Worm (Caenorhabditis elegans): ENCODE measurements around the gene srlf-22.

- TF ChIP-seq sem-4 (tag; optimal IDR thresholded peaks at IDR 0.05) (no peak), elt-3 (tag; optimal IDR thresholded peaks at IDR 0.05) (no peak), lin-13 (GFP tag; optimal IDR thresholded peaks at IDR 0.05) (no peak), nhr-77 (tag; optimal IDR thresholded peaks at IDR 0.05) (no peak), nhr-11 (tag; optimal IDR thresholded peaks at IDR 0.05) (no peak)
Observed at ce11 chrV:917488-917887, 26.6 kb downstream of the srlf-22 start, which contains the start of gene H24K24.2.

Data from whole organism, L2 larva.